Worm (Caenorhabditis elegans) whole organism, L1 larva: ENCODE results near the gene lpr-4.

Source experiments
- F16B12.6 ChIP-seq: fragments of 150-350 bp; optimal IDR thresholded peaks from 2 replicates; lab custom pipeline; 2014; ENCODE audit warnings: missing biosample characterization, missing genetic modification characterization
- Y116A8C.19 ChIP-seq: sonication (generic microtip); optimal IDR thresholded peaks from 2 replicates; lab custom pipeline; 2016; ENCODE audit warnings: missing compliant biosample characterization, missing genetic modification characterization, borderline replicate concordance
- aly-2 ChIP-seq: fragments of 150-350 bp; optimal IDR thresholded peaks from 2 replicates; lab custom pipeline; 2014; ENCODE audit warnings: missing biosample characterization, missing genetic modification characterization
- blmp-1 ChIP-seq: fragments of 150-350 bp; optimal IDR thresholded peaks from 2 replicates; lab custom pipeline; 2014; ENCODE audit warnings: missing biosample characterization, missing genetic modification characterization
- ceh-63 ChIP-seq: fragments of 200-800 bp; sonication (Bioruptor generic); optimal IDR thresholded peaks from 2 replicates; lab custom pipeline; 2018; ENCODE audit warnings: mild to moderate bottlenecking, missing genetic modification characterization, missing compliant biosample characterization
- ceh-88 ChIP-seq: fragments of 200-800 bp; sonication (Bioruptor generic); IDR thresholded peaks from 2 replicates; pipeline ENCODE4 v1.3.6; 2022; ENCODE audit warnings: missing genetic modification characterization, missing compliant biosample characterization
- dpl-1 ChIP-seq, 3 experiments: fragments of 150-350 bp in 2 of 3; sonication (generic microtip) in 1 of 3; optimal IDR thresholded peaks; 2 replicates each; lab custom pipeline; 2014 to 2017; ENCODE audit warnings: missing biosample characterization in 3 of 3, missing genetic modification characterization in 3 of 3, missing genetic modification reagents in 3 of 3
- efl-3 ChIP-seq: fragments of 200-800 bp; sonication (Bioruptor generic); optimal IDR thresholded peaks from 2 replicates; lab custom pipeline; 2018; ENCODE audit warnings: mild to moderate bottlenecking, missing genetic modification characterization, missing compliant biosample characterization
- egl-27 ChIP-seq, 2 experiments: fragments of 150-350 bp in 1 of 2; sonication (generic microtip); optimal IDR thresholded peaks; 3 replicates each; lab custom pipeline; 2017 to 2018; ENCODE audit warnings: missing biosample characterization in 2 of 2, missing genetic modification characterization in 2 of 2, missing genetic modification reagents in 2 of 2
- elt-2 ChIP-seq: sonication (generic microtip); optimal IDR thresholded peaks from 2 replicates; lab custom pipeline; 2016; ENCODE audit warnings: missing genetic modification characterization, mild to moderate bottlenecking, inconsistent platforms, missing compliant biosample characterization, missing genetic modification reagents
- elt-3 ChIP-seq, 6 experiments: fragments of 150-350 bp in 1 of 6; sonication (generic microtip); optimal IDR thresholded peaks; 2 replicates each; lab custom pipeline; 2017 to 2018; ENCODE audit warnings: missing biosample characterization in 6 of 6, missing genetic modification characterization in 6 of 6, inconsistent platforms in 1 of 6
- ets-5 ChIP-seq: fragments of 200-800 bp; sonication (Bioruptor generic); IDR thresholded peaks from 2 replicates; pipeline ENCODE4 v1.3.6; 2022; ENCODE audit warnings: missing genetic modification characterization, missing compliant biosample characterization
- fkh-8 ChIP-seq: sonication (generic microtip); optimal IDR thresholded peaks from 2 replicates; lab custom pipeline; 2016; ENCODE audit warnings: mild to moderate bottlenecking, missing genetic modification characterization, missing compliant biosample characterization
- grh-1 ChIP-seq: fragments of 200-800 bp; sonication (Bioruptor generic); IDR thresholded peaks from 2 replicates; pipeline ENCODE4 v1.3.6; 2022; ENCODE audit warnings: missing genetic modification reagents, missing genetic modification characterization, missing compliant biosample characterization
- hlh-17 ChIP-seq: fragments of 200-800 bp; sonication (Bioruptor generic); optimal IDR thresholded peaks from 2 replicates; lab custom pipeline; 2018; ENCODE audit warnings: missing genetic modification characterization, mild to moderate bottlenecking, missing compliant biosample characterization, moderate library complexity, borderline replicate concordance
- hpl-2 ChIP-seq: fragments of 150-350 bp; optimal IDR thresholded peaks from 2 replicates; lab custom pipeline; 2014; ENCODE audit warnings: missing biosample characterization, missing genetic modification reagents, missing genetic modification characterization
- lin-13 ChIP-seq: fragments of 150-350 bp; optimal IDR thresholded peaks from 2 replicates; lab custom pipeline; 2014; ENCODE audit warnings: missing biosample characterization, missing genetic modification reagents, missing genetic modification characterization
- lin-14 ChIP-seq: fragments of 200-800 bp; sonication (Bioruptor generic); optimal IDR thresholded peaks from 2 replicates; lab custom pipeline; 2018; ENCODE audit warnings: mild to moderate bottlenecking, missing genetic modification characterization, moderate library complexity, missing compliant biosample characterization
- mef-2 ChIP-seq: fragments of 150-350 bp; optimal IDR thresholded peaks from 2 replicates; lab custom pipeline; 2014; ENCODE audit warnings: missing biosample characterization, missing genetic modification characterization
- mep-1 ChIP-seq: fragments of 150-350 bp; optimal IDR thresholded peaks from 2 replicates; lab custom pipeline; 2014; ENCODE audit warnings: missing biosample characterization, missing genetic modification characterization
- nhr-11 ChIP-seq: fragments of 150-350 bp; optimal IDR thresholded peaks from 2 replicates; lab custom pipeline; 2014; ENCODE audit warnings: missing biosample characterization, missing genetic modification characterization
- nhr-12 ChIP-seq: sonication (generic microtip); optimal IDR thresholded peaks from 2 replicates; lab custom pipeline; 2017; ENCODE audit warnings: missing biosample characterization, missing genetic modification characterization
- nhr-19 ChIP-seq: fragments of 200-800 bp; sonication (Bioruptor generic); conservative IDR thresholded peaks from 2 replicates; pipeline ENCODE4 v1.3.6; 2022; ENCODE audit warnings: missing genetic modification characterization, missing compliant biosample characterization
- nhr-20 ChIP-seq: sonication (generic microtip); optimal IDR thresholded peaks from 2 replicates; lab custom pipeline; 2016; ENCODE audit warnings: mild to moderate bottlenecking, missing genetic modification characterization, missing compliant biosample characterization
- nhr-28 ChIP-seq: fragments of 150-350 bp; optimal IDR thresholded peaks from 2 replicates; lab custom pipeline; 2014; ENCODE audit warnings: missing biosample characterization, missing genetic modification characterization
- nhr-47 ChIP-seq: sonication (generic microtip); optimal IDR thresholded peaks from 2 replicates; lab custom pipeline; 2016; ENCODE audit warnings: mild to moderate bottlenecking, missing genetic modification characterization, moderate library complexity, missing compliant biosample characterization
- nhr-71 ChIP-seq: sonication (generic microtip); optimal IDR thresholded peaks from 2 replicates; lab custom pipeline; 2016; ENCODE audit warnings: mild to moderate bottlenecking, missing genetic modification characterization, moderate library complexity, missing compliant biosample characterization
- nhr-76 ChIP-seq: sonication (generic microtip); optimal IDR thresholded peaks from 2 replicates; lab custom pipeline; 2017; ENCODE audit warnings: missing biosample characterization, missing genetic modification characterization
- nhr-77 ChIP-seq: fragments of 150-350 bp; optimal IDR thresholded peaks from 2 replicates; lab custom pipeline; 2014; ENCODE audit warnings: missing biosample characterization, missing genetic modification characterization
- nhr-84 ChIP-seq: sonication (generic microtip); optimal IDR thresholded peaks from 2 replicates; lab custom pipeline; 2017; ENCODE audit warnings: missing biosample characterization, missing genetic modification characterization
- nhr-85 ChIP-seq: sonication (generic microtip); peaks from one replicate; lab custom pipeline; 2016; ENCODE audit warnings: missing genetic modification characterization, inconsistent platforms, missing compliant biosample characterization
- nhr-90 ChIP-seq: sonication (generic microtip); optimal IDR thresholded peaks from 2 replicates; lab custom pipeline; 2016; ENCODE audit warnings: mild to moderate bottlenecking, missing genetic modification characterization, missing compliant biosample characterization; ENCODE audit not compliant: poor library complexity
- pag-3 ChIP-seq: sonication (generic microtip); optimal IDR thresholded peaks from 2 replicates; lab custom pipeline; 2017; ENCODE audit warnings: missing genetic modification characterization, mild to moderate bottlenecking, missing compliant biosample characterization, antibody characterized with exemption, borderline replicate concordance; ENCODE audit not compliant: insufficient read depth
- pqm-1 ChIP-seq: sonication (generic microtip); optimal IDR thresholded peaks from 3 replicates; lab custom pipeline; 2017; ENCODE audit warnings: missing biosample characterization, missing genetic modification characterization
- rnt-1 ChIP-seq: sonication (generic microtip); optimal IDR thresholded peaks from 2 replicates; lab custom pipeline; 2016; ENCODE audit warnings: mild to moderate bottlenecking, missing genetic modification characterization, moderate library complexity, missing compliant biosample characterization
- snpc-4 ChIP-seq: fragments of 150-350 bp; optimal IDR thresholded peaks from 2 replicates; lab custom pipeline; 2014; ENCODE audit warnings: missing biosample characterization, missing genetic modification characterization
- sox-4 ChIP-seq: sonication (generic microtip); optimal IDR thresholded peaks from 2 replicates; lab custom pipeline; 2016; ENCODE audit warnings: missing genetic modification characterization, missing compliant biosample characterization
- sup-37 ChIP-seq: fragments of 200-800 bp; sonication (Bioruptor generic); optimal IDR thresholded peaks from 2 replicates; lab custom pipeline; 2018; ENCODE audit warnings: mild to moderate bottlenecking, missing genetic modification characterization, missing compliant biosample characterization
- swsn-7 ChIP-seq: sonication (generic microtip); optimal IDR thresholded peaks from 2 replicates; lab custom pipeline; 2016; ENCODE audit warnings: missing genetic modification characterization, missing compliant biosample characterization
- tbx-2 ChIP-seq: sonication (generic microtip); optimal IDR thresholded peaks from 2 replicates; lab custom pipeline; 2016; ENCODE audit warnings: missing genetic modification characterization, missing compliant biosample characterization
- unc-130 ChIP-seq: fragments of 150-350 bp; optimal IDR thresholded peaks from 2 replicates; lab custom pipeline; 2017; ENCODE audit warnings: missing biosample characterization, missing genetic modification characterization, inconsistent platforms
- unc-30 ChIP-seq: sonication (generic microtip); optimal IDR thresholded peaks from 2 replicates; lab custom pipeline; 2017; ENCODE audit warnings: missing biosample characterization, missing genetic modification characterization
- unc-98 ChIP-seq: fragments of 200-800 bp; sonication (Bioruptor generic); IDR thresholded peaks from 2 replicates; pipeline ENCODE4 v1.3.6; 2022; ENCODE audit warnings: missing genetic modification characterization, missing compliant biosample characterization
- vab-15 ChIP-seq: sonication (generic microtip); optimal IDR thresholded peaks from 2 replicates; lab custom pipeline; 2017; ENCODE audit warnings: missing genotype, mild to moderate bottlenecking, missing genetic modification characterization, missing compliant biosample characterization
- zag-1 ChIP-seq: fragments of 150-350 bp; optimal IDR thresholded peaks from 2 replicates; lab custom pipeline; 2014; ENCODE audit warnings: missing biosample characterization, missing genetic modification characterization
- ztf-11 ChIP-seq, 2 experiments: sonication (generic microtip); optimal IDR thresholded peaks; 2 replicates each; lab custom pipeline; 2016 to 2017; ENCODE audit warnings: missing genetic modification characterization in 2 of 2, missing biosample characterization in 1 of 2, missing compliant biosample characterization in 1 of 2

The lpr-4 gene

ce11 chrX:11080170-11080728, 15.3 kb downstream of the lpr-4 start, which contains the start of gene sulp-7:
sulp-7 (plus strand) TSS chrX:11080678.
- TF ChIP-seq nhr-20 (tag; lab: Kevin White, UChicago) (peak; percentile 2), F16B12.6 (no peak), rnt-1 (tag; lab: Kevin White, UChicago) (peak; percentile 22), mef-2 (no peak), sox-4 (tag; lab: Kevin White, UChicago) (no peak), nhr-90 (no peak), unc-130 (tag; lab: Kevin White, UChicago) (no peak), unc-30 (tag; lab: Kevin White, UChicago) (no peak), blmp-1 (no peak), nhr-19 (no peak), elt-2 (tag; lab: Kevin White, UChicago) (peak; percentile 55), nhr-84 (tag; lab: Kevin White, UChicago) (no peak), mep-1 (no peak), ets-5 (GFP tag; lab: Robert Waterston, UW) (no peak), hpl-2 (no peak), hlh-17 (GFP tag; lab: Kevin White, UChicago) (no peak), snpc-4 (tag; lab: Kevin White, UChicago) (no peak), nhr-76 (tag; lab: Kevin White, UChicago) (no peak), egl-27 (tag; optimal IDR thresholded peaks at IDR 0.05; lab: Kevin White, UChicago) (no peak), nhr-71 (tag; lab: Kevin White, UChicago) (peak; percentile 35), grh-1 (GFP tag; lab: Robert Waterston, UW) (no peak)

- TF ChIP-seq lin-14 (no peak), fkh-8 (tag; lab: Kevin White, UChicago) (no peak), unc-98 (GFP tag; lab: Robert Waterston, UW) (no peak), sup-37 (GFP tag; lab: Kevin White, UChicago) (no peak), aly-2 (no peak), swsn-7 (tag; lab: Kevin White, UChicago) (no peak), rnt-1 (tag; lab: Kevin White, UChicago) (no peak), efl-3 (GFP tag; lab: Kevin White, UChicago) (no peak), nhr-85 (tag; lab: Kevin White, UChicago) (no peak), dpl-1 (GFP tag; optimal IDR thresholded peaks at IDR 0.05; lab: Kevin White, UChicago) (no peak)
- TF ChIP-seq, all 84 proteins: peak for 0
These were observed 20.2 kb downstream of the lpr-4 start, which contains the start of gene W04G3.7 for ce11 chrX:11085162-11085561. W04G3.7 (minus strand) TSS chrX:11085262.

ce11 chrX:11088952-11089351, 24.0 kb downstream of the lpr-4 start, which contains the start of gene W04G3.11:
W04G3.11 (plus strand) TSS chrX:11089195.
- TF ChIP-seq nhr-77 (tag; lab: Kevin White, UChicago) (no peak), sup-37 (GFP tag; lab: Kevin White, UChicago) (no peak), vab-15 (tag; lab: Kevin White, UChicago) (no peak), elt-2 (tag; lab: Kevin White, UChicago) (no peak), blmp-1 (no peak), unc-98 (GFP tag; lab: Robert Waterston, UW) (no peak), tbx-2 (tag; lab: Kevin White, UChicago) (no peak), pag-3 (no peak), unc-30 (tag; lab: Kevin White, UChicago) (no peak)
- TF ChIP-seq, all 84 proteins: peak for 0

ce11 chrX:11093985-11094593, 29.2 kb downstream of the lpr-4 start:
- TF ChIP-seq ceh-88 (GFP tag; lab: Robert Waterston, UW) (peak; percentile 98), ceh-63 (GFP tag; lab: Kevin White, UChicago) (peak; percentile 99), nhr-11 (peak; percentile 100), nhr-12 (tag; lab: Kevin White, UChicago) (peak; percentile 88), lin-13 (peak; percentile 98), elt-3 (tag; optimal IDR thresholded peaks at IDR 0.05; lab: Kevin White, UChicago) (peak; percentile 87 to 100 (median 95)), Y116A8C.19 (tag; lab: Kevin White, UChicago) (peak; percentile 26), pqm-1 (peak; percentile 94), ztf-11 (tag; optimal IDR thresholded peaks at IDR 0.05; lab: Kevin White, UChicago) (peak; percentile 96 to 97), nhr-47 (peak; percentile 100), tbx-2 (tag; lab: Kevin White, UChicago) (peak; percentile 100), zag-1 (tag; lab: Kevin White, UChicago) (peak; percentile 98), snpc-4 (tag; lab: Kevin White, UChicago) (peak; percentile 94), nhr-28 (peak; percentile 69)
